Worm (Caenorhabditis elegans) whole organism, L4 larva: ENCODE measurements around the gene Y39A1A.31.
A peak's percentile ranks its signal among the peaks of the same experiment; 100 is the strongest.

Experiments
- D1046.2 ChIP-seq: fragments of 200-800 bp; sonication (Bioruptor generic); IDR thresholded peaks from 2 replicates; pipeline ENCODE4 v1.3.6; 2022; ENCODE audit warnings: missing genetic modification characterization, missing compliant biosample characterization
- F26F4.8 ChIP-seq: fragments of 200-800 bp; sonication (Bioruptor generic); conservative IDR thresholded peaks from 2 replicates; pipeline ENCODE4 v1.3.6; 2022; ENCODE audit warnings: missing genetic modification characterization, missing compliant biosample characterization
- T20F7.1 ChIP-seq: fragments of 200-800 bp; sonication (Bioruptor generic); optimal IDR thresholded peaks from 2 replicates; lab custom pipeline; 2018; ENCODE audit warnings: mild to moderate bottlenecking, missing genetic modification characterization, missing compliant biosample characterization
- Y105C5A.15 ChIP-seq: fragments of 200-800 bp; sonication (Bioruptor generic); IDR thresholded peaks from 2 replicates; pipeline ENCODE4 v1.3.6; 2022; ENCODE audit warnings: missing genetic modification characterization, missing compliant biosample characterization
- Y48G9A.11 ChIP-seq: fragments of 200-800 bp; sonication (Bioruptor generic); IDR thresholded peaks from 2 replicates; pipeline ENCODE4 v1.3.6; 2022; ENCODE audit warnings: missing genetic modification reagents, missing genetic modification characterization, missing compliant biosample characterization
- Y75B8A.6 ChIP-seq: fragments of 200-800 bp; sonication (Bioruptor generic); IDR thresholded peaks from 2 replicates; pipeline ENCODE4 v1.3.6; 2022; ENCODE audit warnings: missing genetic modification reagents, missing genetic modification characterization, missing compliant biosample characterization
- ZK337.2 ChIP-seq: fragments of 200-800 bp; sonication (Bioruptor generic); IDR thresholded peaks from 2 replicates; pipeline ENCODE4 v1.3.6; 2022; ENCODE audit warnings: missing genetic modification reagents, missing genetic modification characterization, missing compliant biosample characterization
- aha-1 ChIP-seq: fragments of 150-350 bp; peaks from one replicate; lab custom pipeline; 2014; ENCODE audit warnings: missing biosample characterization, missing genetic modification characterization
- aly-2 ChIP-seq: sonication (generic microtip); optimal IDR thresholded peaks from 2 replicates; lab custom pipeline; 2018; ENCODE audit warnings: missing biosample characterization, missing genetic modification characterization
- ama-1 ChIP-seq: fragments of 150-350 bp; optimal IDR thresholded peaks from 2 replicates; lab custom pipeline; 2014; ENCODE audit warnings: inconsistent platforms, mixed read lengths
- arid-1 ChIP-seq: fragments of 200-800 bp; sonication (Bioruptor generic); conservative IDR thresholded peaks from 2 replicates; pipeline ENCODE4 v1.3.6; 2022; ENCODE audit warnings: missing genetic modification reagents, missing genetic modification characterization, missing compliant biosample characterization
- attf-4 ChIP-seq: sonication (generic microtip); optimal IDR thresholded peaks from 3 replicates; lab custom pipeline; 2017; ENCODE audit warnings: missing biosample characterization, missing genetic modification characterization
- ceh-20 ChIP-seq: fragments of 200-800 bp; sonication (Bioruptor generic); IDR thresholded peaks from 2 replicates; pipeline ENCODE4 v1.3.6; 2022; ENCODE audit warnings: missing genetic modification reagents, missing genetic modification characterization, missing compliant biosample characterization
- ceh-32 ChIP-seq: sonication (generic microtip); optimal IDR thresholded peaks from 2 replicates; lab custom pipeline; 2016; ENCODE audit warnings: mild to moderate bottlenecking, missing genetic modification characterization, missing compliant biosample characterization; ENCODE audit not compliant: poor library complexity
- ceh-62 ChIP-seq: sonication (generic microtip); optimal IDR thresholded peaks from 2 replicates; lab custom pipeline; 2017; ENCODE audit warnings: missing biosample characterization, missing genetic modification characterization
- cey-2 ChIP-seq: sonication (generic microtip); optimal IDR thresholded peaks from 3 replicates; lab custom pipeline; 2017; ENCODE audit warnings: missing genetic modification characterization, mild to moderate bottlenecking, missing compliant biosample characterization, antibody characterized with exemption, borderline replicate concordance; ENCODE audit not compliant: insufficient read depth
- ctbp-1 ChIP-seq: fragments of 200-800 bp; sonication (Bioruptor generic); IDR thresholded peaks from 2 replicates; pipeline ENCODE4 v1.3.6; 2022; ENCODE audit warnings: missing genetic modification reagents, missing genetic modification characterization, missing compliant biosample characterization
- dmd-6 ChIP-seq: fragments of 200-800 bp; sonication (Bioruptor generic); IDR thresholded peaks from 2 replicates; pipeline ENCODE4 v1.3.6; 2022; ENCODE audit warnings: missing genetic modification reagents, missing genetic modification characterization, missing compliant biosample characterization
- egl-27 ChIP-seq: sonication (generic microtip); optimal IDR thresholded peaks from 3 replicates; lab custom pipeline; 2017; ENCODE audit warnings: missing biosample characterization, missing genetic modification reagents, missing genetic modification characterization
- egl-43 ChIP-seq: fragments of 200-800 bp; sonication (Bioruptor generic); IDR thresholded peaks from 2 replicates; pipeline ENCODE4 v1.3.6; 2022; ENCODE audit warnings: missing genetic modification reagents, missing genetic modification characterization, missing compliant biosample characterization
- fkh-10 ChIP-seq: fragments of 150-350 bp; optimal IDR thresholded peaks from 2 replicates; lab custom pipeline; 2014; ENCODE audit warnings: missing biosample characterization, missing genetic modification reagents, missing genetic modification characterization
- fos-1 ChIP-seq: fragments of 150-350 bp; optimal IDR thresholded peaks from 2 replicates; lab custom pipeline; 2014; ENCODE audit warnings: missing biosample characterization, missing genetic modification characterization
- hlh-11 ChIP-seq: fragments of 200-800 bp; sonication (Bioruptor generic); optimal IDR thresholded peaks from 2 replicates; lab custom pipeline; 2018; ENCODE audit warnings: mild to moderate bottlenecking, missing genetic modification characterization, missing compliant biosample characterization
- hlh-30 ChIP-seq: sonication (generic microtip); optimal IDR thresholded peaks from 2 replicates; lab custom pipeline; 2017; ENCODE audit warnings: antibody characterized with exemption, mild to moderate bottlenecking, missing genetic modification characterization, missing compliant biosample characterization; ENCODE audit not compliant: insufficient read depth
- hmg-1.1 ChIP-seq: fragments of 200-800 bp; sonication (Bioruptor generic); IDR thresholded peaks from 2 replicates; pipeline ENCODE4 v1.3.6; 2022; ENCODE audit warnings: missing genetic modification reagents, missing genetic modification characterization, missing compliant biosample characterization
- jun-1 ChIP-seq: fragments of 150-350 bp; optimal IDR thresholded peaks from 2 replicates; lab custom pipeline; 2014; ENCODE audit warnings: missing biosample characterization, missing genetic modification reagents, missing genetic modification characterization
- lim-7 ChIP-seq: fragments of 200-800 bp; sonication (Bioruptor generic); IDR thresholded peaks from 2 replicates; pipeline ENCODE4 v1.3.6; 2022; ENCODE audit warnings: missing genetic modification characterization, missing compliant biosample characterization
- lin-1 ChIP-seq: fragments of 200-800 bp; sonication (Bioruptor generic); IDR thresholded peaks from 2 replicates; pipeline ENCODE4 v1.3.6; 2022; ENCODE audit warnings: missing genetic modification reagents, missing genetic modification characterization, missing compliant biosample characterization
- lin-13 ChIP-seq: fragments of 150-350 bp; optimal IDR thresholded peaks from 2 replicates; lab custom pipeline; 2014; ENCODE audit warnings: missing biosample characterization, missing genetic modification reagents, missing genetic modification characterization
- lin-38 ChIP-seq: fragments of 200-800 bp; sonication (Bioruptor generic); IDR thresholded peaks from 2 replicates; pipeline ENCODE4 v1.3.6; 2022; ENCODE audit warnings: missing genetic modification reagents, missing genetic modification characterization, missing compliant biosample characterization
- lsy-2 ChIP-seq, 2 experiments: fragments of 150-350 bp in 1 of 2; sonication (generic microtip) in 1 of 2; optimal IDR thresholded peaks; 2 replicates each; lab custom pipeline; 2014 to 2017; ENCODE audit warnings: missing biosample characterization in 2 of 2, missing genetic modification characterization in 2 of 2
- madf-5 ChIP-seq, 2 experiments: fragments of 200-800 bp; sonication (Bioruptor generic); IDR thresholded peaks; 2 replicates each; pipeline ENCODE4 v1.3.6; 2022; ENCODE audit warnings: missing compliant biosample characterization in 2 of 2, missing genetic modification characterization in 2 of 2
- madf-9 ChIP-seq: fragments of 200-800 bp; sonication (Bioruptor generic); conservative IDR thresholded peaks from 2 replicates; pipeline ENCODE4 v1.3.6; 2022; ENCODE audit warnings: missing genetic modification reagents, missing genetic modification characterization, missing compliant biosample characterization
- mdl-1 ChIP-seq, 2 experiments: fragments of 150-350 bp in 1 of 2; sonication (generic microtip) in 1 of 2; optimal IDR thresholded peaks; 2 replicates each; lab custom pipeline; 2014 to 2017; ENCODE audit warnings: missing biosample characterization in 2 of 2, missing genetic modification characterization in 2 of 2
- mes-2 ChIP-seq: sonication (generic microtip); optimal IDR thresholded peaks from 2 replicates; lab custom pipeline; 2016; ENCODE audit warnings: missing genotype, mild to moderate bottlenecking, missing genetic modification characterization, missing compliant biosample characterization; ENCODE audit not compliant: poor library complexity, severe bottlenecking
- mxl-3 ChIP-seq: fragments of 200-800 bp; sonication (Bioruptor generic); optimal IDR thresholded peaks from 2 replicates; lab custom pipeline; 2018; ENCODE audit warnings: mild to moderate bottlenecking, missing genetic modification characterization, missing compliant biosample characterization
- nhr-10 ChIP-seq: fragments of 150-350 bp; optimal IDR thresholded peaks from 2 replicates; lab custom pipeline; 2014; ENCODE audit warnings: missing biosample characterization, missing genetic modification characterization
- nhr-11 ChIP-seq: fragments of 150-350 bp; optimal IDR thresholded peaks from 2 replicates; lab custom pipeline; 2014; ENCODE audit warnings: missing biosample characterization, missing genetic modification characterization
- nhr-111 ChIP-seq: fragments of 200-800 bp; sonication (Bioruptor generic); optimal IDR thresholded peaks from 2 replicates; lab custom pipeline; 2018; ENCODE audit warnings: mild to moderate bottlenecking, missing genetic modification characterization, missing compliant biosample characterization
- nhr-42 ChIP-seq: fragments of 200-800 bp; sonication (Bioruptor generic); IDR thresholded peaks from 2 replicates; pipeline ENCODE4 v1.3.6; 2022; ENCODE audit warnings: missing genetic modification characterization, missing compliant biosample characterization
- nhr-48 ChIP-seq: sonication (generic microtip); optimal IDR thresholded peaks from 2 replicates; lab custom pipeline; 2016; ENCODE audit warnings: mild to moderate bottlenecking, missing genetic modification characterization, missing compliant biosample characterization
- nhr-6 ChIP-seq: fragments of 150-350 bp; optimal IDR thresholded peaks from 2 replicates; lab custom pipeline; 2014; ENCODE audit warnings: missing biosample characterization, missing genetic modification characterization
- pha-4 ChIP-seq, 2 experiments: fragments of 150-350 bp in 1 of 2; fragments of 200-800 bp in 1 of 2; sonication (Bioruptor generic) in 1 of 2; IDR thresholded peaks in 1 of 2; optimal IDR thresholded peaks in 1 of 2; 2 replicates each; pipeline versions ENCODE4 v1.3.6 to Lab custom; 2014 to 2022; ENCODE audit warnings: missing genetic modification characterization in 2 of 2, missing genetic modification reagents in 2 of 2, missing biosample characterization in 1 of 2, missing compliant biosample characterization in 1 of 2
- rbr-2 ChIP-seq: sonication (generic microtip); optimal IDR thresholded peaks from 2 replicates; lab custom pipeline; 2016; ENCODE audit warnings: missing genotype, missing genetic modification characterization, missing compliant biosample characterization
- skn-1 ChIP-seq: fragments of 150-350 bp; optimal IDR thresholded peaks from 2 replicates; lab custom pipeline; 2014; ENCODE audit warnings: missing biosample characterization, missing genetic modification characterization
- snpc-1.2 ChIP-seq: fragments of 200-800 bp; sonication (Bioruptor generic); IDR thresholded peaks from 2 replicates; pipeline ENCODE4 v1.3.6; 2022; ENCODE audit warnings: missing genetic modification reagents, missing genetic modification characterization, missing compliant biosample characterization
- spr-1 ChIP-seq: sonication (generic microtip); optimal IDR thresholded peaks from 2 replicates; lab custom pipeline; 2016; ENCODE audit warnings: mild to moderate bottlenecking, missing genetic modification characterization, missing compliant biosample characterization
- unc-130 ChIP-seq: sonication (generic microtip); optimal IDR thresholded peaks from 2 replicates; lab custom pipeline; 2016; ENCODE audit warnings: missing genetic modification reagents, missing genetic modification characterization, missing compliant biosample characterization
- vab-7 ChIP-seq: fragments of 200-800 bp; sonication (Bioruptor generic); IDR thresholded peaks from 2 replicates; pipeline ENCODE4 v1.3.6; 2022; ENCODE audit warnings: missing genetic modification reagents, missing genetic modification characterization, missing compliant biosample characterization
- zag-1 ChIP-seq: fragments of 150-350 bp; optimal IDR thresholded peaks from 2 replicates; lab custom pipeline; 2014; ENCODE audit warnings: missing biosample characterization, missing genetic modification characterization
- zip-11 ChIP-seq: fragments of 200-800 bp; sonication (Bioruptor generic); IDR thresholded peaks from 2 replicates; pipeline ENCODE4 v1.3.6; 2022; ENCODE audit warnings: missing genetic modification characterization, missing compliant biosample characterization
- ztf-11 ChIP-seq: fragments of 150-350 bp; optimal IDR thresholded peaks from 2 replicates; lab custom pipeline; 2014; ENCODE audit warnings: missing biosample characterization, missing genetic modification characterization

The Y39A1A.31 gene

ce11 chrIII:10717479-10717878, 28.5 kb upstream of the Y39A1A.31 start (continued):
- TF ChIP-seq Y48G9A.11 (GFP tag; lab: Robert Waterston, UW) (no peak), ctbp-1 (GFP tag; lab: Robert Waterston, UW) (peak; percentile 11; the same call in 1 of the 2 replicates), mdl-1 (tag; optimal IDR thresholded peaks at IDR 0.05; lab: Kevin White, UChicago) (peak; percentile 22 to 86), fos-1 (tag; lab: Kevin White, UChicago) (no peak), ceh-32 (tag; lab: Kevin White, UChicago) (no peak), nhr-10 (peak; percentile 87), madf-9 (no peak), vab-7 (no peak), cey-2 (tag; lab: Kevin White, UChicago) (no peak), lin-13 (GFP tag; lab: Kevin White, UChicago) (no peak), hlh-30 (tag; lab: Kevin White, UChicago) (peak; percentile 54), mxl-3 (GFP tag; lab: Kevin White, UChicago) (peak; percentile 93), hmg-1.1 (no peak), nhr-11 (tag; lab: Kevin White, UChicago) (peak; percentile 77), skn-1 (tag; lab: Kevin White, UChicago) (no peak), F26F4.8 (GFP tag; lab: Robert Waterston, UW) (no peak), madf-5 (GFP tag; IDR thresholded peaks at IDR 0.05; lab: Robert Waterston, UW) (no peak), egl-43 (GFP tag; lab: Robert Waterston, UW) (no peak), ZK337.2 (GFP tag; lab: Robert Waterston, UW) (no peak), nhr-42 (GFP tag; lab: Robert Waterston, UW) (no peak), zip-11 (no peak), Y105C5A.15 (no peak), attf-4 (tag; lab: Kevin White, UChicago) (no peak), jun-1 (tag; lab: Kevin White, UChicago) (no peak), hlh-11 (tag; lab: Kevin White, UChicago) (peak; percentile 95), zag-1 (tag; lab: Kevin White, UChicago) (no peak), lin-1 (peak; percentile 51), egl-27 (tag; lab: Kevin White, UChicago) (no peak), arid-1 (GFP tag; lab: Robert Waterston, UW) (no peak), ceh-20 (GFP tag; lab: Robert Waterston, UW) (peak; percentile 81), pha-4 (GFP tag; IDR thresholded peaks at IDR 0.05; lab: Robert Waterston, UW) (no peak), pha-4 (tag; optimal IDR thresholded peaks at IDR 0.05; lab: Kevin White, UChicago) (no peak), nhr-6 (tag; lab: Kevin White, UChicago) (no peak), mes-2 (tag; lab: Kevin White, UChicago) (peak; percentile 37), D1046.2 (GFP tag; lab: Robert Waterston, UW) (no peak), aly-2 (tag; lab: Kevin White, UChicago) (no peak), ama-1 (lab: Kevin White, UChicago) (peak; percentile 72), dmd-6 (GFP tag; lab: Robert Waterston, UW) (peak; percentile 92), rbr-2 (tag; lab: Kevin White, UChicago) (peak; percentile 61), ceh-62 (tag; lab: Kevin White, UChicago) (no peak), T20F7.1 (GFP tag; lab: Kevin White, UChicago) (peak; percentile 36), lsy-2 (tag; optimal IDR thresholded peaks at IDR 0.05; lab: Kevin White, UChicago) (peak; percentile 42 to 67), fkh-10 (GFP tag; lab: Kevin White, UChicago) (no peak), aha-1 (tag; lab: Kevin White, UChicago) (peak; percentile 99), spr-1 (tag; lab: Kevin White, UChicago) (peak; percentile 33), Y75B8A.6 (no peak), nhr-111 (GFP tag; lab: Kevin White, UChicago) (no peak), nhr-48 (peak; percentile 91), lin-38 (GFP tag; lab: Robert Waterston, UW) (peak; percentile 31), snpc-1.2 (GFP tag; lab: Robert Waterston, UW) (no peak), unc-130 (no peak), lim-7 (GFP tag; lab: Robert Waterston, UW) (no peak), ztf-11 (no peak)
